Worm (Caenorhabditis elegans) whole organism, late embryonic: ENCODE measurements around the gene nhr-157.

Source experiments
- T23F11.4 ChIP-seq: fragments of 200-800 bp; sonication (Bioruptor generic); optimal IDR thresholded peaks from 2 replicates; lab custom pipeline; 2018; ENCODE audit warnings: mild to moderate bottlenecking, missing genetic modification characterization, missing compliant biosample characterization
- ceh-31 ChIP-seq: sonication (generic microtip); optimal IDR thresholded peaks from 2 replicates; lab custom pipeline; 2016; ENCODE audit warnings: missing genetic modification characterization, missing compliant biosample characterization
- nhr-11 ChIP-seq: fragments of 150-350 bp; optimal IDR thresholded peaks from 2 replicates; lab custom pipeline; 2014; ENCODE audit warnings: missing biosample characterization, missing genetic modification characterization
- syd-9 ChIP-seq: sonication (generic microtip); optimal IDR thresholded peaks from 2 replicates; lab custom pipeline; 2016; ENCODE audit warnings: mild to moderate bottlenecking, missing genetic modification characterization, moderate library complexity, missing compliant biosample characterization
- tbx-7 ChIP-seq: sonication (generic microtip); optimal IDR thresholded peaks from 2 replicates; lab custom pipeline; 2016; ENCODE audit warnings: missing genotype, missing genetic modification characterization, missing compliant biosample characterization
- unc-86 ChIP-seq: sonication (generic microtip); optimal IDR thresholded peaks from 2 replicates; lab custom pipeline; 2016; ENCODE audit warnings: missing genetic modification characterization, missing compliant biosample characterization

- TF ChIP-seq syd-9: no peak
- TF ChIP-seq ceh-31 (tag; lab: Kevin White, UChicago): no peak
- no peak for TF ChIP-seq T23F11.4 (GFP tag; lab: Kevin White, UChicago)
- TF ChIP-seq nhr-11 (tag; lab: Kevin White, UChicago): no peak
- TF ChIP-seq unc-86 (tag; lab: Kevin White, UChicago): no peak
- TF ChIP-seq tbx-7 (tag; lab: Kevin White, UChicago): no peak
Measured at ce11 chrV:3884550-3884949, 15.7 kb upstream of the nhr-157 start.
